Worm (Caenorhabditis elegans) whole organism, midembryonic: ENCODE results near the gene plx-2.
A peak's percentile ranks its signal among the peaks of the same experiment; 100 is the strongest.

Source experiments
- T22C8.4 ChIP-seq: fragments of 200-800 bp; sonication (Bioruptor generic); IDR thresholded peaks from 2 replicates; pipeline ENCODE4 v1.3.6; 2022; ENCODE audit warnings: missing genetic modification characterization, missing compliant biosample characterization
- cog-1 ChIP-seq: sonication (generic microtip); optimal IDR thresholded peaks from 2 replicates; lab custom pipeline; 2016; ENCODE audit warnings: missing genetic modification characterization, missing compliant biosample characterization
- flt-1 ChIP-seq: fragments of 200-800 bp; sonication (Bioruptor generic); IDR thresholded peaks from 2 replicates; pipeline ENCODE4 v1.3.6; 2022; ENCODE audit warnings: missing genetic modification characterization, missing compliant biosample characterization
- klf-2 ChIP-seq: fragments of 200-800 bp; sonication (Bioruptor generic); conservative IDR thresholded peaks from 2 replicates; pipeline ENCODE4 v1.3.6; 2022; ENCODE audit warnings: missing genetic modification reagents, missing genetic modification characterization, missing compliant biosample characterization
- med-1 ChIP-seq: sonication (generic microtip); optimal IDR thresholded peaks from 2 replicates; lab custom pipeline; 2017; ENCODE audit warnings: missing genetic modification characterization, mild to moderate bottlenecking, missing compliant biosample characterization, antibody characterized with exemption, missing genetic modification reagents; ENCODE audit not compliant: insufficient read depth
- ref-1 ChIP-seq: fragments of 200-800 bp; sonication (Bioruptor generic); conservative IDR thresholded peaks from 2 replicates; pipeline ENCODE4 v1.3.6; 2022; ENCODE audit warnings: missing genetic modification reagents, missing genetic modification characterization, missing compliant biosample characterization
- tab-1 ChIP-seq: fragments of 200-800 bp; sonication (Bioruptor generic); IDR thresholded peaks from 2 replicates; pipeline ENCODE4 v1.3.6; 2022; ENCODE audit warnings: missing genetic modification characterization, missing compliant biosample characterization
- ztf-23 ChIP-seq: fragments of 200-800 bp; sonication (Bioruptor generic); IDR thresholded peaks from 2 replicates; pipeline ENCODE4 v1.3.6; 2022; ENCODE audit warnings: missing genetic modification reagents, missing genetic modification characterization, missing compliant biosample characterization
- ztf-29 ChIP-seq: fragments of 200-800 bp; sonication (Bioruptor generic); IDR thresholded peaks from 2 replicates; pipeline ENCODE4 v1.3.6; 2022; ENCODE audit warnings: missing genetic modification reagents, missing genetic modification characterization, missing compliant biosample characterization

Gene plx-2

DNA sequence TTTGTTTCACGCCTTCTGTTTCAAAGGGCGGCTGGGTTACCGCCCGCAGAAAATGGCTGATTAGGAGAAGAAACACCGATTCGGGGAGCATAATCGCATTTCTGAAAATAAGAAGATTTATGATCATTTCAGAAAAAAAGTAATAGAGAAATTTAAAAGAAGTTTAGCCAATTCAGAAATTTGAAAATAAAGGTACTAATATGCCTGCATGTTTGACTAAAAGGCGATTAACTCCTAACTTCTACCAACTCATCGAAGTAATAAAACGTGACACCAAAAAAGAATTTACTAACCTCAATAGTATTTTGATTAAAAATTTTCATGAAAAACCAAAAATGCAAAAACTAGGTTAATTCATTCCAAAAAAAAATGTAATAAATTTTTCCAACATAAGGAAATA lies at the start of gene plx-2:
plx-2 (minus strand) TSS at position 101 of the 400 bp plus-strand sequence.
- no peak for TF ChIP-seq ztf-23 (GFP tag; lab: Robert Waterston, UW)
- TF ChIP-seq ztf-29 (GFP tag; lab: Robert Waterston, UW), result no peak
- no peak for TF ChIP-seq klf-2
- no peak for TF ChIP-seq cog-1 (tag; lab: Kevin White, UChicago)

ce11 chrII:14470020-14470419 lies 45.3 kb upstream of the plx-2 start:
- TF ChIP-seq flt-1, result no peak
- TF ChIP-seq T22C8.4, result no peak
- no peak for TF ChIP-seq med-1 (GFP tag; lab: Kevin White, UChicago)
- no peak for TF ChIP-seq klf-2
- no peak for TF ChIP-seq ztf-29 (GFP tag; lab: Robert Waterston, UW)
- TF ChIP-seq ref-1 (GFP tag; lab: Robert Waterston, UW), result no peak
- no peak for TF ChIP-seq ztf-23 (GFP tag; lab: Robert Waterston, UW)
- TF ChIP-seq tab-1 (GFP tag; lab: Robert Waterston, UW), result no peak
- no peak for TF ChIP-seq cog-1 (tag; lab: Kevin White, UChicago)

DNA sequence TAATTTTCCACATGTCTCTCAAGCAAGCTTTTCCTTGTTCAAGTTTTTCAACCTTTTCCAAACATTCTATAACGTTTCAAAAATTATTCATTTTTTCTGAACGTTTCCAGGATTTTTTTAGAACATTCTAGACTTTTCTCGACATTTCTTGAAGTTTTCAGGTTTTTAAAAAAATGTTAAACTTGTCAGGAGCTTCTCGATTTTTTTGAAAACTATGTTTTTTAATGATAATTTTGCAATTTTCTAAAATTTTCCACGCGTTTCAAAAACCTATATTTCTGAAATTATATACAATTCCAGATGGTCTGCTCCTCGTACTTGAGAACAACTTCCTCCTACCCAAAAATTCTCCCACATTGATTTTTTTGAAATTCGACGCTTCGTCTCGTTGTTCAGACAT lies 30.6 kb upstream of the plx-2 start, which contains the start of gene dmsr-6:
dmsr-6 (plus strand) TSS at position 301 of the 400 bp plus-strand sequence.
- TF ChIP-seq med-1 (GFP tag; lab: Kevin White, UChicago) (no peak), T22C8.4 (no peak), cog-1 (tag; lab: Kevin White, UChicago) (no peak), klf-2 (no peak), ztf-23 (GFP tag; lab: Robert Waterston, UW) (no peak), tab-1 (GFP tag; lab: Robert Waterston, UW) (no peak), ref-1 (GFP tag; lab: Robert Waterston, UW) (no peak), flt-1 (no peak)

ce11 chrII:14451934-14452333 lies 27.2 kb upstream of the plx-2 start:
- TF ChIP-seq T22C8.4 (no peak), ztf-29 (GFP tag; lab: Robert Waterston, UW) (no peak), tab-1 (GFP tag; lab: Robert Waterston, UW) (no peak), med-1 (GFP tag; lab: Kevin White, UChicago) (no peak), ztf-23 (GFP tag; lab: Robert Waterston, UW) (no peak), flt-1 (no peak), cog-1 (tag; lab: Kevin White, UChicago) (no peak), ref-1 (GFP tag; lab: Robert Waterston, UW) (no peak), klf-2 (no peak)

ce11 chrII:14441144-14441543 lies 16.5 kb upstream of the plx-2 start, which contains the start of gene smg-8:
TSS of gene smg-8 (plus strand) at chrII:14441409.
- TF ChIP-seq ztf-23 (GFP tag; lab: Robert Waterston, UW) (0 out of 2 replicates have a peak, but pooled peaks have one; percentile 49), cog-1 (tag; lab: Kevin White, UChicago) (peak; percentile 48), klf-2 (no peak)

ce11 chrII:14437922-14438458 lies 13.3 kb upstream of the plx-2 start, which contains the start of gene K04B12.2:
TSS of gene K04B12.2 (minus strand) at chrII:14437972.
- TF ChIP-seq cog-1 (tag; lab: Kevin White, UChicago) (peak; percentile 46), ztf-29 (GFP tag; lab: Robert Waterston, UW) (no peak), ref-1 (GFP tag; lab: Robert Waterston, UW) (no peak), flt-1 (0 out of 2 replicates have a peak, but pooled peaks have one; percentile 30)

DNA sequence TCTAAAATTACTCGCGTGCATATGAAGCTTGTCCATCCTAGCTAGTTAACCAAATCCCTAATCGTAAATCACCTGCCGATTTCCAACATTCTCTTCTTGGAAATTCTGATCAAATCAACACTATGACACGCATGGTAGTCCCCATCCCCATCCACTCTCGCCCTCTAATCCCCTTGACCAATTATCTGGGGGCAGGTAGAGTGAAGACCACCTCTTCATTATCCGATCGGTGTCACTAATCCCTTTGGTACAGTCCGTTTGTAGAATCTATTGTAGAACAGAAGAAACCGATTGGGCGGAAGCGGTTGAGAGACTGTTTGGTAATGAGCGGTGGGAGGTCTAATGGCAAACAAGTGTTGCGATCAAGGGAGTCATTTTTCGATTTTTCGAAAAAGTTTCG lies 12.4 kb upstream of the plx-2 start:
- TF ChIP-seq klf-2 (no peak), ref-1 (GFP tag; lab: Robert Waterston, UW) (no peak), tab-1 (GFP tag; lab: Robert Waterston, UW) (no peak), T22C8.4 (no peak), flt-1 (no peak), ztf-23 (GFP tag; lab: Robert Waterston, UW) (no peak), cog-1 (tag; lab: Kevin White, UChicago) (no peak), med-1 (GFP tag; lab: Kevin White, UChicago) (no peak), ztf-29 (GFP tag; lab: Robert Waterston, UW) (no peak)

DNA sequence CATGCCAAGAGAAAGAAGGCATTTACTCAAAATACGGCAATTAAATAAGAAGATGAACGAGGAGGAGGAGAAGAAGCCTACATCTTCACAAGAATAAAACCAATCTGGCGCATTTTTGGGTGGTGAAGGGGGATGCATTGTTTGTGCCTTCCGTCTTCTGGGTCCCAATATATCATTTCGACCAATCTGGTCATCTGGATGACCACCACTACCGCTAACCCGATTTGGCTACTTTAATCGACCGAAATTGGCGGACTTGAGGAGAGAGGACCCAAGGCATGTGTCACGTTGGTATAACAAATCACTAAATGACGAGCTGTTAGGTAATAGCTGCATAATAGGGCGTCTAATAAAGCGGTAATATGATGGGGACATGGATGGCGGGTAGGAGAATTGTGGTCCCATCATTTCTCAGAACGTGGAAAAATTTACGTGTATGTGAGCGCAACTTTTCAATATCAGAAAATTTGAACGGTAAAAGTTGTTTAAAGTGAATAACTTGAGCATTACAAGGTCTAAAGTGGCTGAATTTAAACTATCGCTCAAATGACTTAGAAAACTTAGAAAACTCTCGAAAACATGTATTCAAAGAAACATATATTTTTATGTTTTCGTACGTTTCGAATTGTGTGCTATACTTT lies 9.1 kb upstream of the plx-2 start:
- TF ChIP-seq ref-1 (GFP tag; lab: Robert Waterston, UW) (no peak), ztf-23 (GFP tag; lab: Robert Waterston, UW) (no peak), klf-2 (no peak), tab-1 (GFP tag; lab: Robert Waterston, UW) (no peak), T22C8.4 (no peak), ztf-29 (GFP tag; lab: Robert Waterston, UW) (0 out of 2 replicates have a peak, but pooled peaks have one; percentile 5), flt-1 (no peak), cog-1 (tag; lab: Kevin White, UChicago) (no peak), med-1 (GFP tag; lab: Kevin White, UChicago) (no peak)

DNA sequence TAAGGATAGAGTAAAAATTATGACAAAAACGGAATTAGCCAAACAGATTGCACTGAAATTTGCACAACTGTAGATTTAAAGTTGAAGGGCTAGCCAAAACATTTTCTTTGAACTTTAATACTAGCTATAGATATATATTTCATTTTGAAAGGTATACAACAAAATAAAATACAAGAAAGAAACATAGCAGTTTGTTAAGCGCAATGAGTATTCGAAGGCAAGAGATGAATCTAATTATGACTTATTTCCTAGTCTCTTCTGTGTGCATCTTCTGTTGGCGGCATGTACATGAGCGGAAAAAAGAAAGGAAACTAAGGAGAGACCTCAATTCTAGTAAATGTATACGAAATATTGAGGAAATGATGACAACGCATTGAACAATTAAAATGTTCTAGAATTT lies 7.4 kb upstream of the plx-2 start:
- TF ChIP-seq cog-1 (tag; lab: Kevin White, UChicago) (no peak), flt-1 (no peak), ztf-23 (GFP tag; lab: Robert Waterston, UW) (no peak), ztf-29 (GFP tag; lab: Robert Waterston, UW) (no peak), T22C8.4 (no peak), med-1 (GFP tag; lab: Kevin White, UChicago) (no peak), tab-1 (GFP tag; lab: Robert Waterston, UW) (no peak), klf-2 (no peak), ref-1 (GFP tag; lab: Robert Waterston, UW) (no peak)

DNA sequence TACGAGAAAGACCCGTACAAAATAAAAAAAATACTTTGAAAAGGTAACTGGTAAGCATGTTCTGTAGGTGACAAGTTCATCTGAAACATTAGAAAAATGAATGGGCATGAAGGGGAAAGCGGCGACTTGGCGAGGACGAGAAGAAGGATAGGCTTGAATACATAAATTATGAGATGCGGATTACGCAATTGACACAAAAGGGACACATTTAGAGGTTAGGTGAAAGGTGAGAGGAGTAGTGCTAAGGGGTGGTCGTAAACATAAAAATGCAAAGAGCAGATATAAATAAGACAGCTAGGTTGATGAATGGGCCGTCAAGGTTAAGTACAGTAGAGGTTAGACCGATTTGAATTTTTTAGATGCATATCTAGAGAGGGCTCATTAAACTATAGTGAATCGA lies 4.1 kb upstream of the plx-2 start:
- no peak for TF ChIP-seq T22C8.4
- TF ChIP-seq med-1 (GFP tag; lab: Kevin White, UChicago), result no peak
- no peak for TF ChIP-seq ztf-23 (GFP tag; lab: Robert Waterston, UW)
- TF ChIP-seq klf-2, result no peak
- no peak for TF ChIP-seq tab-1 (GFP tag; lab: Robert Waterston, UW)
